Fruit fly (Drosophila melanogaster) whole organism, embryonic: ENCODE results near the gene Tfb5.

ENCODE experiments used
- Atf-2 ChIP-seq: fragments of 200-800 bp; sonication (Bioruptor generic); optimal IDR thresholded peaks from 2 replicates; lab custom pipeline; 2016; ENCODE audit warnings: missing biosample characterization, missing genetic modification characterization
- Bgb ChIP-seq: fragments of 200-800 bp; sonication (Bioruptor generic); IDR thresholded peaks from 2 replicates; pipeline ENCODE4 v1.3.6; 2022; ENCODE audit warnings: missing biosample characterization, missing genetic modification characterization; ENCODE audit not compliant: partially characterized antibody
- CG11504 ChIP-seq: fragments of 200-800 bp; sonication (Bioruptor generic); optimal IDR thresholded peaks from 3 replicates; lab custom pipeline; 2019; ENCODE audit warnings: missing biosample characterization, mild to moderate bottlenecking, missing genetic modification characterization, moderate library complexity
- CG13775 ChIP-seq: fragments of 200-800 bp; sonication (Bioruptor generic); optimal IDR thresholded peaks from 3 replicates; lab custom pipeline; 2017; ENCODE audit warnings: missing biosample characterization, mild to moderate bottlenecking, missing genetic modification characterization
- CG15479 ChIP-seq: fragments of 200-800 bp; sonication (Bioruptor generic); optimal IDR thresholded peaks from 3 replicates; lab custom pipeline; 2019; ENCODE audit warnings: missing biosample characterization, mild to moderate bottlenecking, missing genetic modification characterization, moderate library complexity
- CG15601 ChIP-seq: fragments of 200-800 bp; sonication (Bioruptor generic); optimal IDR thresholded peaks from 3 replicates; lab custom pipeline; 2019; ENCODE audit warnings: missing biosample characterization, mild to moderate bottlenecking, missing genetic modification characterization, moderate library complexity
- CG1602 ChIP-seq: fragments of 200-800 bp; sonication (Bioruptor generic); optimal IDR thresholded peaks from 3 replicates; lab custom pipeline; 2016; ENCODE audit warnings: missing biosample characterization, missing genetic modification characterization
- CG17829 ChIP-seq: fragments of 200-800 bp; optimal IDR thresholded peaks from 2 replicates; lab custom pipeline; 2019; ENCODE audit warnings: missing biosample characterization, mild to moderate bottlenecking, missing genetic modification characterization, moderate library complexity
- CG3281 ChIP-seq: fragments of 200-800 bp; sonication (Bioruptor generic); optimal IDR thresholded peaks from 3 replicates; lab custom pipeline; 2017; ENCODE audit warnings: missing biosample characterization, mild to moderate bottlenecking, missing genetic modification characterization
- CG4328 ChIP-seq: fragments of 200-800 bp; sonication (Bioruptor generic); optimal IDR thresholded peaks from 3 replicates; lab custom pipeline; 2017; ENCODE audit warnings: missing biosample characterization, missing genetic modification reagents, missing genetic modification characterization
- CG6272 ChIP-seq: fragments of 200-800 bp; sonication (Bioruptor generic); IDR thresholded peaks from 2 replicates; pipeline ENCODE4 v1.3.6; 2022; ENCODE audit warnings: missing biosample characterization, missing genetic modification characterization
- CG6813 ChIP-seq: fragments of 200-800 bp; sonication (Bioruptor generic); optimal IDR thresholded peaks from 2 replicates; lab custom pipeline; 2017; ENCODE audit warnings: missing biosample characterization, missing genetic modification characterization, mild to moderate bottlenecking, moderate library complexity, missing genetic modification reagents
- CG7271 ChIP-seq: fragments of 200-800 bp; sonication (Bioruptor generic); optimal IDR thresholded peaks from 2 replicates; lab custom pipeline; 2018; ENCODE audit warnings: missing biosample characterization, mild to moderate bottlenecking, missing genetic modification characterization, moderate library complexity
- CG9817 ChIP-seq: fragments of 200-800 bp; sonication (Bioruptor generic); optimal IDR thresholded peaks from 2 replicates; lab custom pipeline; 2018; ENCODE audit warnings: missing biosample characterization, mild to moderate bottlenecking, missing genetic modification characterization, moderate library complexity
- CG9932 ChIP-seq: fragments of 200-800 bp; sonication (Bioruptor generic); IDR thresholded peaks from 2 replicates; pipeline ENCODE4 v1.3.6; 2022; ENCODE audit warnings: missing biosample characterization, missing genetic modification characterization
- CkIIα-i1 ChIP-seq: fragments of 200-800 bp; sonication (Bioruptor generic); IDR thresholded peaks from 2 replicates; pipeline ENCODE4 v1.3.6; 2022; ENCODE audit warnings: missing biosample characterization, missing genetic modification characterization
- Deaf1 ChIP-seq: fragments of 200-800 bp; optimal IDR thresholded peaks from 3 replicates; lab custom pipeline; 2019; ENCODE audit warnings: missing biosample characterization, mild to moderate bottlenecking, missing genetic modification characterization, moderate library complexity
- Dref ChIP-seq: fragments of 200-800 bp; sonication (Bioruptor generic); IDR thresholded peaks from 2 replicates; pipeline ENCODE4 v1.3.6; 2022; ENCODE audit warnings: missing biosample characterization, missing genetic modification characterization
- E2f1 ChIP-seq: fragments of 200-800 bp; sonication (Bioruptor generic); IDR thresholded peaks from 2 replicates; pipeline ENCODE4 v1.3.6; 2022; ENCODE audit warnings: missing biosample characterization, missing genetic modification characterization
- Fer1 ChIP-seq: fragments of 200-800 bp; sonication (Bioruptor generic); optimal IDR thresholded peaks from 2 replicates; lab custom pipeline; 2017; ENCODE audit warnings: missing biosample characterization, mild to moderate bottlenecking, missing genetic modification characterization
- Gsc ChIP-seq: fragments of 200-800 bp; sonication (Bioruptor generic); IDR thresholded peaks from 2 replicates; pipeline ENCODE4 v1.3.6; 2022; ENCODE audit warnings: missing biosample characterization, missing genetic modification characterization
- HmgD ChIP-seq: fragments of 200-800 bp; sonication (Bioruptor generic); optimal IDR thresholded peaks from 3 replicates; lab custom pipeline; 2016; ENCODE audit warnings: missing biosample characterization, missing genetic modification characterization
- Lim3 ChIP-seq: fragments of 200-800 bp; sonication (Bioruptor generic); IDR thresholded peaks from 2 replicates; pipeline ENCODE4 v1.3.6; 2022; ENCODE audit warnings: missing biosample characterization, missing genetic modification characterization
- MTF-1 ChIP-seq: fragments of 200-800 bp; sonication (Bioruptor generic); optimal IDR thresholded peaks from 2 replicates; lab custom pipeline; 2018; ENCODE audit warnings: missing biosample characterization, mild to moderate bottlenecking, missing genetic modification characterization, borderline replicate concordance
- NC2α ChIP-seq: fragments of 200-800 bp; sonication (Bioruptor generic); optimal IDR thresholded peaks from 2 replicates; lab custom pipeline; 2016; ENCODE audit warnings: missing biosample characterization, missing genetic modification characterization
- Nf-YC ChIP-seq: fragments of 200-800 bp; optimal IDR thresholded peaks from 3 replicates; lab custom pipeline; 2019; ENCODE audit warnings: missing biosample characterization, mild to moderate bottlenecking, missing genetic modification characterization, moderate library complexity
- Sin3A ChIP-seq: fragments of >200 bp; optimal IDR thresholded peaks from 2 replicates; lab custom pipeline; 2018
- Six4 ChIP-seq: fragments of 200-800 bp; sonication (Bioruptor generic); optimal IDR thresholded peaks from 2 replicates; lab custom pipeline; 2016; ENCODE audit warnings: missing biosample characterization, missing genetic modification characterization
- Trl ChIP-seq, 3 experiments: fragments of >200 bp in 2 of 3; fragments of 200-800 bp in 1 of 3; sonication (Bioruptor generic) in 1 of 3; optimal IDR thresholded peaks; 2 replicates in 1 of 3; 3 replicates in 2 of 3; lab custom pipeline; 2016 to 2017; ENCODE audit warnings: missing biosample characterization in 1 of 3, missing genetic modification characterization in 1 of 3
- Xbp1 ChIP-seq: fragments of 200-800 bp; sonication (Bioruptor generic); optimal IDR thresholded peaks from 3 replicates; lab custom pipeline; 2016; ENCODE audit warnings: missing biosample characterization, mild to moderate bottlenecking, missing genetic modification characterization
- YL-1 ChIP-seq: fragments of 200-800 bp; sonication (Bioruptor generic); optimal IDR thresholded peaks from 3 replicates; lab custom pipeline; 2017; ENCODE audit warnings: missing biosample characterization, mild to moderate bottlenecking, missing genetic modification characterization
- cad ChIP-seq: fragments of >200 bp; optimal IDR thresholded peaks from 2 replicates; lab custom pipeline; 2017; ENCODE audit warnings: missing biosample characterization, missing genetic modification characterization
- corto ChIP-seq: fragments of 200-800 bp; sonication (Bioruptor generic); optimal IDR thresholded peaks from 2 replicates; lab custom pipeline; 2016; ENCODE audit warnings: missing biosample characterization, mild to moderate bottlenecking, missing genetic modification characterization, moderate library complexity
- crc ChIP-seq: fragments of 200-800 bp; sonication (Bioruptor generic); optimal IDR thresholded peaks from 2 replicates; lab custom pipeline; 2016; ENCODE audit warnings: missing biosample characterization, missing genetic modification characterization
- ewg ChIP-seq: fragments of 200-800 bp; sonication (Bioruptor generic); optimal IDR thresholded peaks from 3 replicates; lab custom pipeline; 2017; ENCODE audit warnings: mild to moderate bottlenecking, missing biosample characterization, missing genetic modification reagents, missing genetic modification characterization
- insv ChIP-seq, 2 experiments: fragments of 200-800 bp; sonication (Bioruptor generic); optimal IDR thresholded peaks; 3 replicates each; lab custom pipeline; 2016 to 2018; ENCODE audit warnings: missing biosample characterization in 2 of 2, missing genetic modification characterization in 2 of 2
- inv ChIP-seq: fragments of 200-800 bp; sonication (Bioruptor generic); IDR thresholded peaks from 2 replicates; pipeline ENCODE4 v1.3.6; 2022; ENCODE audit warnings: missing biosample characterization, missing genetic modification characterization; ENCODE audit not compliant: partially characterized antibody
- ken ChIP-seq: fragments of 200-800 bp; sonication (Bioruptor generic); IDR thresholded peaks from 3 replicates; pipeline ENCODE4 v1.3.6; 2022; ENCODE audit warnings: missing biosample characterization, missing genetic modification characterization
- klu ChIP-seq: fragments of 200-800 bp; sonication (Bioruptor generic); IDR thresholded peaks from 2 replicates; pipeline ENCODE4 v1.3.6; 2022; ENCODE audit warnings: missing biosample characterization, missing genetic modification characterization
- lbe ChIP-seq: fragments of 200-800 bp; sonication (Bioruptor generic); optimal IDR thresholded peaks from 2 replicates; lab custom pipeline; 2016; ENCODE audit warnings: missing biosample characterization, mild to moderate bottlenecking, missing genetic modification characterization
- maf-S ChIP-seq: fragments of 200-800 bp; sonication (Bioruptor generic); optimal IDR thresholded peaks from 2 replicates; lab custom pipeline; 2016; ENCODE audit warnings: missing biosample characterization, missing genetic modification characterization
- mam ChIP-seq: fragments of 200-800 bp; sonication (Bioruptor generic); optimal IDR thresholded peaks from 3 replicates; lab custom pipeline; 2016; ENCODE audit warnings: missing biosample characterization, missing genetic modification characterization
- org-1 ChIP-seq: fragments of 200-800 bp; sonication (Bioruptor generic); optimal IDR thresholded peaks from 2 replicates; lab custom pipeline; 2017; ENCODE audit warnings: missing biosample characterization, missing genetic modification characterization
- pfk ChIP-seq: fragments of 200-800 bp; sonication (Bioruptor generic); optimal IDR thresholded peaks from 2 replicates; lab custom pipeline; 2018; ENCODE audit warnings: missing biosample characterization, mild to moderate bottlenecking, missing genetic modification characterization, moderate library complexity
- pzg ChIP-seq: fragments of 200-800 bp; sonication (Bioruptor generic); optimal IDR thresholded peaks from 3 replicates; lab custom pipeline; 2018; ENCODE audit warnings: missing biosample characterization, mild to moderate bottlenecking, missing genetic modification characterization, moderate library complexity
- repo ChIP-seq: fragments of 200-800 bp; sonication (Bioruptor generic); optimal IDR thresholded peaks from 2 replicates; lab custom pipeline; 2016; ENCODE audit warnings: missing biosample characterization, missing genetic modification characterization
- sd ChIP-seq: fragments of 200-800 bp; sonication (Bioruptor generic); optimal IDR thresholded peaks from 3 replicates; lab custom pipeline; 2018; ENCODE audit warnings: missing biosample characterization, mild to moderate bottlenecking, missing genetic modification characterization, moderate library complexity
- seq ChIP-seq: fragments of 200-800 bp; sonication (Bioruptor generic); IDR thresholded peaks from 2 replicates; pipeline ENCODE4 v1.3.6; 2022; ENCODE audit warnings: missing biosample characterization, missing genetic modification characterization
- sim ChIP-seq: fragments of 200-800 bp; sonication (Bioruptor generic); IDR thresholded peaks from 2 replicates; pipeline ENCODE4 v1.3.6; 2022; ENCODE audit warnings: missing biosample characterization, missing genetic modification characterization
- slbo ChIP-seq: fragments of 200-800 bp; sonication (Bioruptor generic); IDR thresholded peaks from 2 replicates; pipeline ENCODE4 v1.3.6; 2022; ENCODE audit warnings: missing biosample characterization, missing genetic modification characterization
- tap ChIP-seq: fragments of 200-800 bp; optimal IDR thresholded peaks from 3 replicates; lab custom pipeline; 2019; ENCODE audit warnings: missing biosample characterization, mild to moderate bottlenecking, missing genetic modification characterization, moderate library complexity
- vvl ChIP-seq: fragments of 200-800 bp; sonication (Bioruptor generic); IDR thresholded peaks from 2 replicates; pipeline ENCODE4 v1.3.6; 2022; ENCODE audit warnings: missing biosample characterization, missing genetic modification characterization

Gene Tfb5

dm6 chr2L:5037402-5037860 lies 26.8 kb upstream of the Tfb5 start, which contains the start of the genes CG14042 and SP555 (continued):
- TF ChIP-seq mam (GFP tag; lab: Kevin White, UChicago): no peak
- TF ChIP-seq HmgD: no peak
- no peak for TF ChIP-seq repo (GFP tag; lab: Kevin White, UChicago)
- peak; percentile 95 for TF ChIP-seq ewg (GFP tag; lab: Kevin White, UChicago)
- peak; percentile 16; the same call in 1 of the 2 replicates for TF ChIP-seq Bgb
- no peak for TF ChIP-seq maf-S (GFP tag; lab: Kevin White, UChicago)
- no peak for TF ChIP-seq NC2α (GFP tag; lab: Kevin White, UChicago)
- no peak for TF ChIP-seq CG11504
- TF ChIP-seq lbe: no peak
- TF ChIP-seq pzg (GFP tag; lab: Kevin White, UChicago): peak; percentile 20
- TF ChIP-seq CG3281 (GFP tag; lab: Kevin White, UChicago): no peak
- no peak for TF ChIP-seq crc (GFP tag; lab: Kevin White, UChicago)
- TF ChIP-seq CG15479: no peak
- peak; percentile 76 for TF ChIP-seq vvl (GFP tag; lab: Robert Waterston, UW)
- TF ChIP-seq Dref (GFP tag; lab: Robert Waterston, UW): no peak
- no peak for TF ChIP-seq CG1602 (GFP tag; lab: Kevin White, UChicago)
- TF ChIP-seq seq: peak; percentile 93
- no peak for TF ChIP-seq klu (GFP tag; lab: Robert Waterston, UW)
- no peak for TF ChIP-seq slbo (GFP tag; lab: Robert Waterston, UW)
- TF ChIP-seq corto: no peak
- TF ChIP-seq CG9932 (GFP tag; lab: Robert Waterston, UW): no peak
- TF ChIP-seq MTF-1 (GFP tag; lab: Kevin White, UChicago): no peak
- no peak for TF ChIP-seq CkIIα-i1
- no peak for TF ChIP-seq Sin3A (lab: Kevin White, UChicago)
- TF ChIP-seq CG13775: no peak
- TF ChIP-seq E2f1: no peak
- no peak for TF ChIP-seq cad (GFP tag; lab: Kevin White, UChicago)
- no peak for TF ChIP-seq CG15601 (tag; lab: Kevin White, UChicago)
- peak in 1 of 2 experiments; percentile 77 for TF ChIP-seq insv (GFP tag; optimal IDR thresholded peaks at IDR 0.05; lab: Kevin White, UChicago)
- no peak for TF ChIP-seq CG7271
- peak; percentile 56 for TF ChIP-seq Deaf1
- no peak for TF ChIP-seq ken (GFP tag; lab: Robert Waterston, UW)
- TF ChIP-seq sd (tag; lab: Kevin White, UChicago): peak; percentile 27
- no peak for TF ChIP-seq org-1 (GFP tag; lab: Kevin White, UChicago)
- no peak for TF ChIP-seq CG17829
- TF ChIP-seq sim (GFP tag; lab: Robert Waterston, UW): no peak
- TF ChIP-seq Six4 (GFP tag; lab: Kevin White, UChicago): no peak
- TF ChIP-seq pfk (GFP tag; lab: Kevin White, UChicago): no peak
- TF ChIP-seq Xbp1 (GFP tag; lab: Kevin White, UChicago): no peak
- peak; percentile 28 to 35 for TF ChIP-seq Trl (optimal IDR thresholded peaks at IDR 0.05; lab: Kevin White, UChicago)
- TF ChIP-seq Trl (GFP tag; optimal IDR thresholded peaks at IDR 0.05; lab: Kevin White, UChicago): no peak
- no peak for TF ChIP-seq CG9817 (tag; lab: Kevin White, UChicago)
- TF ChIP-seq YL-1 (GFP tag; lab: Kevin White, UChicago): no peak
- TF ChIP-seq Gsc (GFP tag; lab: Robert Waterston, UW): no peak
- TF ChIP-seq CG4328 (GFP tag; lab: Kevin White, UChicago): no peak
- TF ChIP-seq inv: no peak
- TF ChIP-seq CG6813 (GFP tag; lab: Kevin White, UChicago): peak; percentile 14
- no peak for TF ChIP-seq Atf-2 (GFP tag; lab: Kevin White, UChicago)
- TF ChIP-seq Fer1 (GFP tag; lab: Kevin White, UChicago): peak; percentile 9
- no peak for TF ChIP-seq tap (tag; lab: Kevin White, UChicago)
- no peak for TF ChIP-seq CG6272
- peak; percentile 86 for TF ChIP-seq Nf-YC (tag; lab: Kevin White, UChicago)
- no peak for TF ChIP-seq Lim3
